Worm (Caenorhabditis elegans) whole organism, early embryonic: Measurements from ENCODE around the gene F27E5.5.

Experiments
- aly-1 ChIP-seq: sonication (generic microtip); optimal IDR thresholded peaks from 2 replicates; lab custom pipeline; 2016; ENCODE audit warnings: missing genetic modification characterization, missing compliant biosample characterization
- ama-1 ChIP-seq: fragments of 150-350 bp; optimal IDR thresholded peaks from 2 replicates; lab custom pipeline; 2014
- ceh-36 ChIP-seq: sonication (generic microtip); optimal IDR thresholded peaks from 2 replicates; lab custom pipeline; 2016; ENCODE audit warnings: missing genetic modification characterization, inconsistent platforms, missing compliant biosample characterization
- ets-7 ChIP-seq: sonication (generic microtip); optimal IDR thresholded peaks from 2 replicates; lab custom pipeline; 2016; ENCODE audit warnings: missing genotype, missing genetic modification characterization, missing compliant biosample characterization
- flt-1 ChIP-seq: fragments of 200-800 bp; sonication (Bioruptor generic); IDR thresholded peaks from 2 replicates; pipeline ENCODE4 v1.3.6; 2022; ENCODE audit warnings: missing genetic modification characterization, missing compliant biosample characterization
- scrt-1 ChIP-seq: fragments of 200-800 bp; sonication (Bioruptor generic); IDR thresholded peaks from 2 replicates; pipeline ENCODE4 v1.3.6; 2022; ENCODE audit warnings: missing genetic modification characterization, missing compliant biosample characterization
- tbx-37 ChIP-seq: fragments of 200-800 bp; sonication (Bioruptor generic); conservative IDR thresholded peaks from 2 replicates; pipeline ENCODE4 v1.3.6; 2022; ENCODE audit warnings: missing genetic modification reagents, missing genetic modification characterization, missing compliant biosample characterization
- tra-4 ChIP-seq: sonication (generic microtip); optimal IDR thresholded peaks from 2 replicates; lab custom pipeline; 2017; ENCODE audit warnings: missing genetic modification characterization, missing compliant biosample characterization

DNA sequence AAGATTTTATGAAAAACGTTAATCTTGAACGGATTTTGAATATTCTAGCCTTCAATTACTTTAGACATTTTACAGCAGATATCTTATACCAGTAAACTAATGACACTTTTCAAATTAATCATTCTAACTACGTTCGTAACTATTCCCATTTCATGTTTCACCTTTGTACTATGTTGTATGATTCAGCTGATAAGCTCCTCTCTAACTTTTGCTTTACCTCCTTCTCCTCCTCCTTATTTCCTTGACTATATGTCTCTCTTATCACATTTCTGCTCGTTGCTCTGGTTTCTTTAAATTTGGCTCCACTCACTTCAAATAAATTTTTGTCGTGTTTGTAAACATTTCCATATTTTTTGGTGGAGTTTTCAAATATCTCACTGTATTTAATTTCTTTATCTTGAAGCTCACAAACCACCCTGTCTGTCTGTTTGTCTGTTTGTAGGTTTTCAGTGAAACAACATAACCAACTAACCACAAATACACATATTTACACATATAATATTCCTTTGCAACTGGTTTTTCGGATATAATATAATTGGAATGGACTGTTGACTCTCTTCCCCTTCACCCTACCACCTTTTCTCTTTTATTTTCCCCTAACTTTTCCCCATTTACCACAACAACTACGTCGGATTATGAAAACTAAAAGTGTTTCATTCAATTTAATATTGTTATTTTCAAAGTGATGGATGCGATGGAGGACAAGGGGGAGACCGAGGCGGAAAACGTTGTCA, 37.3 kb downstream of the F27E5.5 start, which contains the start of gene lact-2:
- TF ChIP-seq aly-1 (tag; lab: Kevin White, UChicago), result no peak
- TF ChIP-seq scrt-1 (GFP tag; lab: Robert Waterston, UW), result no peak
- no peak for TF ChIP-seq ama-1 (lab: Kevin White, UChicago)
- TF ChIP-seq tbx-37 (GFP tag; lab: Robert Waterston, UW), result no peak
- TF ChIP-seq ets-7 (tag; lab: Kevin White, UChicago), result no peak
- TF ChIP-seq ceh-36, result no peak
- no peak for TF ChIP-seq flt-1 (GFP tag; lab: Robert Waterston, UW)
- TF ChIP-seq tra-4, result no peak
